Worm (Caenorhabditis elegans) whole organism, L1 larva: Measurements from ENCODE around the gene D1054.10.

Experiments
- C04F5.9 ChIP-seq: sonication (generic microtip); optimal IDR thresholded peaks from 2 replicates; lab custom pipeline; 2016; ENCODE audit warnings: missing genetic modification characterization, missing compliant biosample characterization
- C16A3.4 ChIP-seq: fragments of 150-350 bp; optimal IDR thresholded peaks from 2 replicates; lab custom pipeline; 2014; ENCODE audit warnings: missing biosample characterization, missing genetic modification characterization
- Y116A8C.19 ChIP-seq: sonication (generic microtip); optimal IDR thresholded peaks from 2 replicates; lab custom pipeline; 2016; ENCODE audit warnings: missing compliant biosample characterization, missing genetic modification characterization, borderline replicate concordance
- aly-2 ChIP-seq: fragments of 150-350 bp; optimal IDR thresholded peaks from 2 replicates; lab custom pipeline; 2014; ENCODE audit warnings: missing biosample characterization, missing genetic modification characterization
- ama-1 ChIP-seq: fragments of 150-350 bp; optimal IDR thresholded peaks from 2 replicates; lab custom pipeline; 2014
- ceh-90 ChIP-seq: sonication (generic microtip); optimal IDR thresholded peaks from 2 replicates; lab custom pipeline; 2016; ENCODE audit warnings: missing genetic modification characterization, missing compliant biosample characterization
- dsc-1 ChIP-seq: sonication (generic microtip); optimal IDR thresholded peaks from 2 replicates; lab custom pipeline; 2016; ENCODE audit warnings: mild to moderate bottlenecking, missing genetic modification characterization, missing compliant biosample characterization
- efl-1 ChIP-seq, 4 experiments: fragments of 150-350 bp; optimal IDR thresholded peaks in 3 of 4; peaks in 1 of 4; 1 replicate in 1 of 4; 2 replicates in 3 of 4; lab custom pipeline; 2014; ENCODE audit warnings: missing biosample characterization in 2 of 4, missing genetic modification characterization in 2 of 4, missing genetic modification reagents in 2 of 4
- egl-13 ChIP-seq: sonication (generic microtip); optimal IDR thresholded peaks from 2 replicates; lab custom pipeline; 2016; ENCODE audit warnings: missing genotype, missing genetic modification reagents, missing genetic modification characterization, missing compliant biosample characterization
- elt-2 ChIP-seq: sonication (generic microtip); optimal IDR thresholded peaks from 2 replicates; lab custom pipeline; 2016; ENCODE audit warnings: missing genetic modification characterization, mild to moderate bottlenecking, inconsistent platforms, missing compliant biosample characterization, missing genetic modification reagents
- fos-1 ChIP-seq: fragments of 150-350 bp; optimal IDR thresholded peaks from 2 replicates; lab custom pipeline; 2014; ENCODE audit warnings: missing biosample characterization, missing genetic modification characterization
- grh-1 ChIP-seq: fragments of 200-800 bp; sonication (Bioruptor generic); IDR thresholded peaks from 2 replicates; pipeline ENCODE4 v1.3.6; 2022; ENCODE audit warnings: missing genetic modification reagents, missing genetic modification characterization, missing compliant biosample characterization
- hlh-4 ChIP-seq: sonication (generic microtip); optimal IDR thresholded peaks from 2 replicates; lab custom pipeline; 2016; ENCODE audit warnings: mild to moderate bottlenecking, missing genetic modification characterization, missing compliant biosample characterization
- isw-1 ChIP-seq: fragments of 200-800 bp; sonication (Bioruptor generic); IDR thresholded peaks from 2 replicates; pipeline ENCODE4 v1.3.6; 2022; ENCODE audit warnings: missing genetic modification characterization, missing compliant biosample characterization
- lin-14 ChIP-seq: fragments of 200-800 bp; sonication (Bioruptor generic); optimal IDR thresholded peaks from 2 replicates; lab custom pipeline; 2018; ENCODE audit warnings: mild to moderate bottlenecking, missing genetic modification characterization, moderate library complexity, missing compliant biosample characterization
- lir-3 ChIP-seq: sonication (generic microtip); optimal IDR thresholded peaks from 2 replicates; lab custom pipeline; 2016; ENCODE audit warnings: mild to moderate bottlenecking, missing genetic modification characterization, moderate library complexity, missing compliant biosample characterization; ENCODE audit not compliant: poor library complexity
- lsy-2 ChIP-seq, 2 experiments: fragments of 150-350 bp; optimal IDR thresholded peaks; 2 replicates each; lab custom pipeline; 2014; ENCODE audit warnings: missing biosample characterization in 2 of 2, missing genetic modification characterization in 2 of 2
- mdl-1 ChIP-seq, 2 experiments: fragments of 150-350 bp; optimal IDR thresholded peaks; 2 replicates each; lab custom pipeline; 2014 to 2017; ENCODE audit warnings: missing biosample characterization in 2 of 2, missing genetic modification characterization in 2 of 2, inconsistent platforms in 1 of 2
- mef-2 ChIP-seq: fragments of 150-350 bp; optimal IDR thresholded peaks from 2 replicates; lab custom pipeline; 2014; ENCODE audit warnings: missing biosample characterization, missing genetic modification characterization
- mep-1 ChIP-seq: fragments of 150-350 bp; optimal IDR thresholded peaks from 2 replicates; lab custom pipeline; 2014; ENCODE audit warnings: missing biosample characterization, missing genetic modification characterization
- nhr-11 ChIP-seq: fragments of 150-350 bp; optimal IDR thresholded peaks from 2 replicates; lab custom pipeline; 2014; ENCODE audit warnings: missing biosample characterization, missing genetic modification characterization
- nhr-12 ChIP-seq: sonication (generic microtip); optimal IDR thresholded peaks from 2 replicates; lab custom pipeline; 2017; ENCODE audit warnings: missing biosample characterization, missing genetic modification characterization
- nhr-19 ChIP-seq: fragments of 200-800 bp; sonication (Bioruptor generic); conservative IDR thresholded peaks from 2 replicates; pipeline ENCODE4 v1.3.6; 2022; ENCODE audit warnings: missing genetic modification characterization, missing compliant biosample characterization
- nhr-20 ChIP-seq: sonication (generic microtip); optimal IDR thresholded peaks from 2 replicates; lab custom pipeline; 2016; ENCODE audit warnings: mild to moderate bottlenecking, missing genetic modification characterization, missing compliant biosample characterization
- nhr-77 ChIP-seq: fragments of 150-350 bp; optimal IDR thresholded peaks from 2 replicates; lab custom pipeline; 2014; ENCODE audit warnings: missing biosample characterization, missing genetic modification characterization
- nhr-84 ChIP-seq: sonication (generic microtip); optimal IDR thresholded peaks from 2 replicates; lab custom pipeline; 2017; ENCODE audit warnings: missing biosample characterization, missing genetic modification characterization
- pqm-1 ChIP-seq: sonication (generic microtip); optimal IDR thresholded peaks from 3 replicates; lab custom pipeline; 2017; ENCODE audit warnings: missing biosample characterization, missing genetic modification characterization
- rnt-1 ChIP-seq: sonication (generic microtip); optimal IDR thresholded peaks from 2 replicates; lab custom pipeline; 2016; ENCODE audit warnings: mild to moderate bottlenecking, missing genetic modification characterization, moderate library complexity, missing compliant biosample characterization
- snu-23 ChIP-seq: sonication (generic microtip); optimal IDR thresholded peaks from 2 replicates; lab custom pipeline; 2016; ENCODE audit warnings: missing genetic modification characterization, missing compliant biosample characterization
- sup-37 ChIP-seq: fragments of 200-800 bp; sonication (Bioruptor generic); optimal IDR thresholded peaks from 2 replicates; lab custom pipeline; 2018; ENCODE audit warnings: mild to moderate bottlenecking, missing genetic modification characterization, missing compliant biosample characterization
- swsn-7 ChIP-seq: sonication (generic microtip); optimal IDR thresholded peaks from 2 replicates; lab custom pipeline; 2016; ENCODE audit warnings: missing genetic modification characterization, missing compliant biosample characterization
- unc-98 ChIP-seq: fragments of 200-800 bp; sonication (Bioruptor generic); IDR thresholded peaks from 2 replicates; pipeline ENCODE4 v1.3.6; 2022; ENCODE audit warnings: missing genetic modification characterization, missing compliant biosample characterization
- zag-1 ChIP-seq: fragments of 150-350 bp; optimal IDR thresholded peaks from 2 replicates; lab custom pipeline; 2014; ENCODE audit warnings: missing biosample characterization, missing genetic modification characterization
- ztf-11 ChIP-seq, 2 experiments: sonication (generic microtip); optimal IDR thresholded peaks; 2 replicates each; lab custom pipeline; 2016 to 2017; ENCODE audit warnings: missing genetic modification characterization in 2 of 2, missing biosample characterization in 1 of 2, missing compliant biosample characterization in 1 of 2

D1054.10 gene

ce11 chrV:10754050-10754449, 38.6 kb downstream of the D1054.10 start, which contains the start of gene F28H7.7:
TSS of gene F28H7.7 (minus strand) at chrV:10754150.
- TF ChIP-seq sup-37 (GFP tag; lab: Kevin White, UChicago) (no peak), lir-3 (tag; lab: Kevin White, UChicago) (no peak), lin-14 (GFP tag; lab: Kevin White, UChicago) (no peak)

ce11 chrV:10750630-10751029, 42.0 kb downstream of the D1054.10 start, which contains the start of gene F28H7.3:
TSS of gene F28H7.3 (minus strand) at chrV:10750788.
- TF ChIP-seq C04F5.9 (tag; lab: Kevin White, UChicago): no peak
- peak; percentile 85 for TF ChIP-seq elt-2 (tag; lab: Kevin White, UChicago)
- no peak for TF ChIP-seq efl-1 (optimal IDR thresholded peaks at IDR 0.05; lab: Kevin White, UChicago)
- peak in 1 of 2 experiments; percentile 92 for TF ChIP-seq efl-1 (GFP tag; optimal IDR thresholded peaks at IDR 0.05 in 1 of 2; lab: Kevin White, UChicago)
- no peak for TF ChIP-seq aly-2

- TF ChIP-seq lsy-2 (tag; optimal IDR thresholded peaks at IDR 0.05; lab: Kevin White, UChicago) (no peak), dsc-1 (tag; lab: Kevin White, UChicago) (no peak), isw-1 (GFP tag; lab: Robert Waterston, UW) (no peak), zag-1 (no peak), hlh-4 (tag; lab: Kevin White, UChicago) (no peak), rnt-1 (tag; lab: Kevin White, UChicago) (no peak), mep-1 (no peak), nhr-20 (tag; lab: Kevin White, UChicago) (peak; percentile 4), Y116A8C.19 (tag; lab: Kevin White, UChicago) (no peak), ztf-11 (tag; optimal IDR thresholded peaks at IDR 0.05; lab: Kevin White, UChicago) (no peak), swsn-7 (tag; lab: Kevin White, UChicago) (no peak), efl-1 (optimal IDR thresholded peaks at IDR 0.05; lab: Kevin White, UChicago) (no peak), efl-1 (GFP tag; optimal IDR thresholded peaks at IDR 0.05 in 1 of 2; lab: Kevin White, UChicago) (peak in 1 of 2 experiments; percentile 77), nhr-84 (tag; lab: Kevin White, UChicago) (no peak)
These were observed 45.3 kb downstream of the D1054.10 start, which contains the start of the genes selt-1.2 and F28H7.2 for ce11 chrV:10747263-10747951. TSS of gene selt-1.2 (minus strand) at chrV:10747363. TSS of gene F28H7.2 (plus strand) at chrV:10747901.

ce11 chrV:10745034-10745433, 47.6 kb downstream of the D1054.10 start, which contains the start of gene srj-21:
TSS of gene srj-21 (plus strand) at chrV:10745334.
- no peak for TF ChIP-seq nhr-12 (tag; lab: Kevin White, UChicago)
- no peak for TF ChIP-seq fos-1 (tag; lab: Kevin White, UChicago)
- no peak for TF ChIP-seq ceh-90 (tag; lab: Kevin White, UChicago)
- no peak for TF ChIP-seq nhr-77 (tag; lab: Kevin White, UChicago)
- no peak for TF ChIP-seq unc-98 (GFP tag; lab: Robert Waterston, UW)
- no peak for TF ChIP-seq egl-13 (tag; lab: Kevin White, UChicago)
- no peak for TF ChIP-seq nhr-19 (GFP tag; lab: Robert Waterston, UW)
- TF ChIP-seq mef-2 (tag; lab: Kevin White, UChicago): no peak
- no peak for TF ChIP-seq nhr-11 (tag; lab: Kevin White, UChicago)
- no peak for TF ChIP-seq pqm-1 (tag; lab: Kevin White, UChicago)
- TF ChIP-seq isw-1 (GFP tag; lab: Robert Waterston, UW): no peak
- TF ChIP-seq swsn-7 (tag; lab: Kevin White, UChicago): no peak
- TF ChIP-seq C04F5.9 (tag; lab: Kevin White, UChicago): no peak
- no peak for TF ChIP-seq grh-1 (GFP tag; lab: Robert Waterston, UW)
- no peak for TF ChIP-seq mdl-1 (tag; optimal IDR thresholded peaks at IDR 0.05; lab: Kevin White, UChicago)
- TF ChIP-seq snu-23 (GFP tag; lab: Kevin White, UChicago): no peak
- no peak for TF ChIP-seq C16A3.4 (tag; lab: Kevin White, UChicago)
- TF ChIP-seq ama-1 (lab: Kevin White, UChicago): no peak
